Worm (Caenorhabditis elegans): ENCODE results near the gene F54D10.4.

DNA sequence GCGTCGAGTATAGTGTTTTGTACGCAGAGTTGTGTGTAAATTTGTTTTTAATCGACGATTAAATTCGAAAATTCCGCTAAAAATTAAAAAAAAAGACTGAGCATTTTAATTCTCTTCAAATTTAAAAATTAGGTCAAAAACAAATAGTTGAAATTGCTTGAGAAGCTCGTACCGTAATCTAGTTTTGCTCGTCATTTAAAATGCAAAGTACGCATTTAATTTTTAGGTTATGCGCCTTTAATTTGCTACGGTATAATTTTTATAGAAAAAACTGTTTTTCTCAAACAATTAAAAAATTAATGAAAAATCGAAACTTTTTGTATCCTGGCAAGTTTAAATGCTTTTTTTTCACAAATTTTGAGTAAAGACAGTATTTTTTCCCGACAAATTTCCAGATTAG is 1.8 kb upstream of the F54D10.4 start:
- TF ChIP-seq lin-14 (GFP tag; optimal IDR thresholded peaks at IDR 0.05) (no peak), F16B12.6 (tag; optimal IDR thresholded peaks at IDR 0.05) (no peak), zag-1 (tag; optimal IDR thresholded peaks at IDR 0.05) (no peak), nhr-85 (tag) (no peak), nhr-71 (tag; optimal IDR thresholded peaks at IDR 0.05) (no peak), lin-15B (tag; optimal IDR thresholded peaks at IDR 0.05) (no peak), unc-30 (tag; optimal IDR thresholded peaks at IDR 0.05) (no peak), mdl-1 (tag; optimal IDR thresholded peaks at IDR 0.05) (no peak), lin-39 (tag; optimal IDR thresholded peaks at IDR 0.05) (no peak), ama-1 (optimal IDR thresholded peaks at IDR 0.05) (no peak), mef-2 (tag; optimal IDR thresholded peaks at IDR 0.05) (no peak), aly-2 (tag; optimal IDR thresholded peaks at IDR 0.05) (no peak), mep-1 (tag; optimal IDR thresholded peaks at IDR 0.05) (no peak)
